Fruit fly (Drosophila melanogaster) whole organism, embryonic: ENCODE results near the gene Reg-2.

Experiments used
- B-H2 ChIP-seq: fragments of 200-800 bp; sonication (Bioruptor generic); optimal IDR thresholded peaks from 2 replicates; lab custom pipeline; 2018; ENCODE audit warnings: missing biosample characterization, mild to moderate bottlenecking, missing genetic modification characterization
- CG11723 ChIP-seq: fragments of 200-800 bp; sonication (Bioruptor generic); optimal IDR thresholded peaks from 2 replicates; lab custom pipeline; 2017; ENCODE audit warnings: missing biosample characterization, mild to moderate bottlenecking, missing genetic modification characterization
- CG12299 ChIP-seq: fragments of 200-800 bp; sonication (Bioruptor generic); optimal IDR thresholded peaks from 2 replicates; lab custom pipeline; 2018; ENCODE audit warnings: missing biosample characterization, mild to moderate bottlenecking, missing genetic modification characterization
- CG12391 ChIP-seq: fragments of 200-800 bp; sonication (Bioruptor generic); optimal IDR thresholded peaks from 3 replicates; lab custom pipeline; 2018; ENCODE audit warnings: missing biosample characterization, mild to moderate bottlenecking, missing genetic modification characterization, moderate library complexity
- CG14710 ChIP-seq: fragments of 200-800 bp; sonication (Bioruptor generic); optimal IDR thresholded peaks from 3 replicates; lab custom pipeline; 2019; ENCODE audit warnings: missing biosample characterization, mild to moderate bottlenecking, missing genetic modification characterization, moderate library complexity
- CG1529 ChIP-seq: fragments of 200-800 bp; sonication (Bioruptor generic); optimal IDR thresholded peaks from 3 replicates; lab custom pipeline; 2018; ENCODE audit warnings: missing biosample characterization, missing genetic modification characterization
- CG1792 ChIP-seq: fragments of 200-800 bp; sonication (Bioruptor generic); optimal IDR thresholded peaks from 2 replicates; lab custom pipeline; 2016; ENCODE audit warnings: missing biosample characterization, missing genetic modification characterization
- CG18619 ChIP-seq: fragments of 200-800 bp; sonication (Bioruptor generic); optimal IDR thresholded peaks from 3 replicates; lab custom pipeline; 2017; ENCODE audit warnings: missing biosample characterization, mild to moderate bottlenecking, missing genetic modification characterization
- CG2129 ChIP-seq: fragments of 200-800 bp; sonication (Bioruptor generic); IDR thresholded peaks from 2 replicates; pipeline ENCODE4 v1.3.6; 2022; ENCODE audit warnings: missing biosample characterization, missing genetic modification characterization; ENCODE audit not compliant: partially characterized antibody
- CG30020 ChIP-seq: fragments of 200-800 bp; optimal IDR thresholded peaks from 2 replicates; lab custom pipeline; 2019; ENCODE audit warnings: missing biosample characterization, mild to moderate bottlenecking, missing genetic modification characterization, moderate library complexity
- CG31365 ChIP-seq: fragments of 200-800 bp; sonication (Bioruptor generic); optimal IDR thresholded peaks from 2 replicates; lab custom pipeline; 2018; ENCODE audit warnings: missing biosample characterization, mild to moderate bottlenecking, missing genetic modification characterization
- CG4328 ChIP-seq: fragments of 200-800 bp; sonication (Bioruptor generic); optimal IDR thresholded peaks from 3 replicates; lab custom pipeline; 2017; ENCODE audit warnings: missing biosample characterization, missing genetic modification reagents, missing genetic modification characterization
- CG4617 ChIP-seq: fragments of 200-800 bp; sonication (Bioruptor generic); optimal IDR thresholded peaks from 3 replicates; lab custom pipeline; 2016; ENCODE audit warnings: missing biosample characterization, missing genetic modification characterization, borderline replicate concordance
- CG5953 ChIP-seq: fragments of 200-800 bp; sonication (Bioruptor generic); IDR thresholded peaks from 2 replicates; pipeline ENCODE4 v1.3.6; 2022; ENCODE audit warnings: missing biosample characterization, missing genetic modification characterization
- CG6813 ChIP-seq: fragments of 200-800 bp; sonication (Bioruptor generic); optimal IDR thresholded peaks from 2 replicates; lab custom pipeline; 2017; ENCODE audit warnings: missing biosample characterization, missing genetic modification characterization, mild to moderate bottlenecking, moderate library complexity, missing genetic modification reagents
- CG8290 ChIP-seq, 3 experiments: fragments of 200-800 bp; sonication (Bioruptor generic); optimal IDR thresholded peaks; 2 replicates each; lab custom pipeline; 2016 to 2019; ENCODE audit warnings: missing biosample characterization in 3 of 3, missing genetic modification characterization in 3 of 3, mild to moderate bottlenecking in 2 of 3, moderate library complexity in 1 of 3
- CG9817 ChIP-seq: fragments of 200-800 bp; sonication (Bioruptor generic); optimal IDR thresholded peaks from 2 replicates; lab custom pipeline; 2018; ENCODE audit warnings: missing biosample characterization, mild to moderate bottlenecking, missing genetic modification characterization, moderate library complexity
- CHES-1-like ChIP-seq: fragments of 200-800 bp; sonication (Bioruptor generic); optimal IDR thresholded peaks from 2 replicates; lab custom pipeline; 2016; ENCODE audit warnings: missing biosample characterization, missing genetic modification characterization
- D19B ChIP-seq: fragments of 200-800 bp; sonication (Bioruptor generic); optimal IDR thresholded peaks from 2 replicates; lab custom pipeline; 2017; ENCODE audit warnings: missing biosample characterization, mild to moderate bottlenecking, missing genetic modification characterization
- Dad ChIP-seq: fragments of 200-800 bp; sonication (Bioruptor generic); optimal IDR thresholded peaks from 3 replicates; lab custom pipeline; 2016; ENCODE audit warnings: missing biosample characterization, missing genetic modification characterization
- Elba2 ChIP-seq: fragments of 200-800 bp; sonication (Bioruptor generic); optimal IDR thresholded peaks from 3 replicates; lab custom pipeline; 2016; ENCODE audit warnings: missing biosample characterization, missing genetic modification characterization
- HmgD ChIP-seq: fragments of 200-800 bp; sonication (Bioruptor generic); optimal IDR thresholded peaks from 3 replicates; lab custom pipeline; 2016; ENCODE audit warnings: missing biosample characterization, missing genetic modification characterization
- Oli ChIP-seq: fragments of 200-800 bp; sonication (Bioruptor generic); optimal IDR thresholded peaks from 2 replicates; lab custom pipeline; 2018; ENCODE audit warnings: missing biosample characterization, mild to moderate bottlenecking, missing genetic modification characterization, moderate library complexity
- Ptx1 ChIP-seq: fragments of 200-800 bp; sonication (Bioruptor generic); IDR thresholded peaks from 2 replicates; pipeline ENCODE4 v1.3.6; 2022; ENCODE audit warnings: missing biosample characterization, missing genetic modification characterization
- Scr ChIP-seq: fragments of 200-800 bp; sonication (Bioruptor generic); IDR thresholded peaks from 2 replicates; pipeline ENCODE4 v1.3.6; 2022; ENCODE audit warnings: missing biosample characterization, missing genetic modification characterization; ENCODE audit not compliant: partially characterized antibody
- Side ChIP-seq: fragments of 200-800 bp; sonication (Bioruptor generic); optimal IDR thresholded peaks from 2 replicates; lab custom pipeline; 2016; ENCODE audit warnings: missing biosample characterization, missing genetic modification characterization
- Six4 ChIP-seq: fragments of 200-800 bp; sonication (Bioruptor generic); optimal IDR thresholded peaks from 2 replicates; lab custom pipeline; 2016; ENCODE audit warnings: missing biosample characterization, missing genetic modification characterization
- Sox102F ChIP-seq: fragments of 200-800 bp; sonication (Bioruptor generic); optimal IDR thresholded peaks from 2 replicates; lab custom pipeline; 2018; ENCODE audit warnings: missing biosample characterization, mild to moderate bottlenecking, missing genetic modification characterization, moderate library complexity
- al ChIP-seq: fragments of 200-800 bp; sonication (Bioruptor generic); IDR thresholded peaks from 2 replicates; pipeline ENCODE4 v1.3.6; 2022; ENCODE audit warnings: missing biosample characterization, missing genetic modification characterization
- aop ChIP-seq: fragments of 200-800 bp; sonication (Bioruptor generic); IDR thresholded peaks from 2 replicates; pipeline ENCODE4 v1.3.6; 2022; ENCODE audit warnings: missing biosample characterization, missing genetic modification characterization
- ap ChIP-seq: fragments of 200-800 bp; sonication (Bioruptor generic); IDR thresholded peaks from 2 replicates; pipeline ENCODE4 v1.3.6; 2022; ENCODE audit warnings: missing biosample characterization, missing genetic modification characterization
- ara ChIP-seq: fragments of 200-800 bp; sonication (Bioruptor generic); IDR thresholded peaks from 2 replicates; pipeline ENCODE4 v1.3.6; 2022; ENCODE audit warnings: missing biosample characterization, missing genetic modification characterization
- bowl ChIP-seq: fragments of 200-800 bp; sonication (Bioruptor generic); IDR thresholded peaks from 2 replicates; pipeline ENCODE4 v1.3.6; 2022; ENCODE audit warnings: missing biosample characterization, missing genetic modification characterization
- cad ChIP-seq: fragments of >200 bp; optimal IDR thresholded peaks from 2 replicates; lab custom pipeline; 2017; ENCODE audit warnings: missing biosample characterization, missing genetic modification characterization
- da ChIP-seq: fragments of 200-800 bp; sonication (Bioruptor generic); optimal IDR thresholded peaks from 2 replicates; lab custom pipeline; 2016; ENCODE audit warnings: missing biosample characterization, missing genetic modification characterization
- ewg ChIP-seq: fragments of 200-800 bp; sonication (Bioruptor generic); optimal IDR thresholded peaks from 3 replicates; lab custom pipeline; 2017; ENCODE audit warnings: mild to moderate bottlenecking, missing biosample characterization, missing genetic modification reagents, missing genetic modification characterization
- kni ChIP-seq: fragments of 200-800 bp; sonication (Bioruptor generic); optimal IDR thresholded peaks from 3 replicates; lab custom pipeline; 2017; ENCODE audit warnings: mild to moderate bottlenecking, missing biosample characterization, missing genetic modification reagents, missing genetic modification characterization
- lov ChIP-seq, 2 experiments: fragments of 200-800 bp in 1 of 2; fragments of >200 bp in 1 of 2; sonication (Bioruptor generic) in 1 of 2; IDR thresholded peaks in 1 of 2; optimal IDR thresholded peaks in 1 of 2; 2 replicates in 1 of 2; 3 replicates in 1 of 2; pipeline versions ENCODE4 v1.3.6 to Lab custom; 2017 to 2022; ENCODE audit warnings: missing biosample characterization in 1 of 2, missing genetic modification characterization in 1 of 2
- luna ChIP-seq: fragments of 200-800 bp; sonication (Bioruptor generic); optimal IDR thresholded peaks from 2 replicates; lab custom pipeline; 2016; ENCODE audit warnings: missing biosample characterization, missing genetic modification characterization
- nerfin-2 ChIP-seq: fragments of 200-800 bp; sonication (Bioruptor generic); IDR thresholded peaks from 2 replicates; pipeline ENCODE4 v1.3.6; 2022; ENCODE audit warnings: missing biosample characterization, missing genetic modification characterization; ENCODE audit not compliant: partially characterized antibody
- org-1 ChIP-seq: fragments of 200-800 bp; sonication (Bioruptor generic); optimal IDR thresholded peaks from 2 replicates; lab custom pipeline; 2017; ENCODE audit warnings: missing biosample characterization, missing genetic modification characterization
- peb ChIP-seq: fragments of 200-800 bp; sonication (Bioruptor generic); IDR thresholded peaks from 2 replicates; pipeline ENCODE4 v1.3.6; 2022; ENCODE audit warnings: missing biosample characterization, missing genetic modification characterization
- pnt ChIP-seq: fragments of 200-800 bp; sonication (Bioruptor generic); optimal IDR thresholded peaks from 3 replicates; lab custom pipeline; 2016; ENCODE audit warnings: missing biosample characterization, missing genetic modification characterization
- pzg ChIP-seq: fragments of 200-800 bp; sonication (Bioruptor generic); optimal IDR thresholded peaks from 3 replicates; lab custom pipeline; 2018; ENCODE audit warnings: missing biosample characterization, mild to moderate bottlenecking, missing genetic modification characterization, moderate library complexity
- sima ChIP-seq: fragments of 200-800 bp; sonication (Bioruptor generic); optimal IDR thresholded peaks from 2 replicates; lab custom pipeline; 2016; ENCODE audit warnings: missing biosample characterization, missing genetic modification characterization
- vvl ChIP-seq: fragments of 200-800 bp; sonication (Bioruptor generic); IDR thresholded peaks from 2 replicates; pipeline ENCODE4 v1.3.6; 2022; ENCODE audit warnings: missing biosample characterization, missing genetic modification characterization

Reg-2 gene

DNA sequence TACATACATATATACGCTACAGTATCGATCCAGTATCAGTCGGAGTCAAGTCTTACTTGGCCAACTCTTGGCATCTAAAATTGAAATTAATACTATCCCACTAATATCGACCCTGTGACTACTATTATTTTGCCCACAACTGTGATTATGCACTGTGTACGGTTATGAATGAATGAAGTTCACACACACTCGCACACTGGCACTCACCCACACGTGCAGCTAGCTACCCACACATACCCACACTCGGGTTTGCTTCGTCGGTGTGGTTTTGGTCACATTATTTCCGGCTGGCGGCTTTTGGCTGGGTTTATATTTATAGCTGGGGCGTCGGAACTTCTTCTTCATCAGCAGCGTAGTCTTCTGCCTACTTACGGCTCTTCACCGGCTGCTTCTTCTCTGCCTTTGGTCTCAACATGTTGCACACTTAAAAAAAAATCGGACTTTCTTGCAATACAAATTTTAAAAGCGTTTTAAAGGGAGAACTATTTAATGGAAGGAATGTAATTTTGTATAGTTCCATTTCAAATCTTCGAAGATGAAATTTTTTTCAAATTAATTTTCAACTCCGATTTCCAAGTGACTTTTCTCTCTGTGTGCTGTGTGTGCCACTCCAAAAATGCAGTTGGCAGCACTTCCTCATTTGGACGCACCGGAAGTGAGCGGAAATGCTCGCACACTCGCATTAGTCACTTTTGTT, 28.1 kb upstream of the Reg-2 start (continued):
- TF ChIP-seq pnt (peak; percentile 94), vvl (GFP tag; lab: Robert Waterston, UW) (peak; percentile 93), Ptx1 (GFP tag; lab: Robert Waterston, UW) (peak; percentile 89), CG1792 (GFP tag; lab: Kevin White, UChicago) (peak; percentile 88), kni (GFP tag; lab: Kevin White, UChicago) (peak; percentile 72), al (GFP tag; lab: Robert Waterston, UW) (no peak; the same call in 1 of the 2 replicates), CG6813 (GFP tag; lab: Kevin White, UChicago) (peak; percentile 89), Elba2 (GFP tag; lab: Kevin White, UChicago) (peak; percentile 69), peb (GFP tag; lab: Robert Waterston, UW) (peak; percentile 85), org-1 (GFP tag; lab: Kevin White, UChicago) (peak; percentile 83), sima (peak; percentile 76), CG14710 (tag; lab: Kevin White, UChicago) (peak; percentile 95), B-H2 (GFP tag; lab: Kevin White, UChicago) (no peak), CG12299 (tag; lab: Kevin White, UChicago) (peak; percentile 83), CHES-1-like (GFP tag; lab: Kevin White, UChicago) (peak; percentile 91), CG4328 (GFP tag; lab: Kevin White, UChicago) (peak; percentile 81), da (peak; percentile 93), CG1529 (peak; percentile 93), CG8290 (GFP tag; optimal IDR thresholded peaks at IDR 0.05; lab: Kevin White, UChicago) (peak; percentile 93), CG8290 (tag; optimal IDR thresholded peaks at IDR 0.05; lab: Kevin White, UChicago) (peak; percentile 35 to 76), CG2129 (GFP tag; lab: Robert Waterston, UW) (no peak), lov (optimal IDR thresholded peaks at IDR 0.05; lab: Kevin White, UChicago) (no peak), lov (GFP tag; IDR thresholded peaks at IDR 0.05; lab: Robert Waterston, UW) (peak; percentile 96), Six4 (peak; percentile 94), HmgD (GFP tag; lab: Kevin White, UChicago) (peak; percentile 63), pzg (GFP tag; lab: Kevin White, UChicago) (no peak), bowl (GFP tag; lab: Robert Waterston, UW) (peak; percentile 76), CG9817 (tag; lab: Kevin White, UChicago) (peak; percentile 84)

DNA sequence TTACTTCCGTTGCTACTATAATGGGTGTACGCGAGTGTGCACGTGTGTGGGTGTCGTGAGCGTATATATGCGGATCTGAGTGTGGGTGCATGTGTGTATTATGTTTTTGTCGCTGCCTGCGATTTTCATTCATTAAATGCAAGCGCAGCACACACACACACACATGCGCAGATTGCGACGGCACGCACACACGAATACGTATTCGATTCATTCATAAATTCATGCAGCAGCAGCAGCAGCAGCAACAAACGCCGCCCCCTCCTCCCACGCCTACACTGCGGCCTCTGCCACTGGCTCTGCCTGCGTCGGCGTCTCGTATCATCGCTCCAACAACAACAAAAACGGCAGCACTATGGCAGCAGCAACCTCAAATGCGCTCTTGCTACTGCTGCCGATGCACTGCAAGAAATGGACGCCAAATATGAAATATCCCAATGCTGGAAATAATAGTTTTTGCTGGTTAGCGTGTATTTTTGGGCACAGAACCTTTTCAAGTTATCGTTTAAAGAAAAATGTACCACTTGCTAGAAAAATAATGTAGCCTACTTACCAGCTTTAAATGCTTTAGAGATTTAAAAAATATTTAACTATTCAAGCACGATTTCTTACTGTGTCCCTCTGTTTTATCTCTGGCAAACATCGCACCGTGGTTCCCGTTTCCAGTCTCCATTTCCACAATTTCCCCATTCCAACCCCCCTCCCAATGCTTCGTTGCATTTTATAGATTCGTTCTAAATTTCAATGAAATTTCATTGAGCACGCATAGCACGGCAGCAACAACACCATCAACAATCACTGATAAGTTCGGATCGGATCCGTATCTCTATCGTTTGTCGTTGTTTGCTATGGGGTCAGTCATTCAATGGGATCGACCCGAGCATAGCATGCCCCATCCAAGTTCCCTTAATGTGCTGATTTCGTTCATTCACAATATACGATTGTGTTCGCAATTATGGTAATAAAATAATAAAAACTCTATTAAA, 27.2 kb upstream of the Reg-2 start:
- peak; percentile 45 for TF ChIP-seq aop
- TF ChIP-seq CG4617: peak; percentile 71
- no peak for TF ChIP-seq cad (GFP tag; lab: Kevin White, UChicago)
- TF ChIP-seq Sox102F (GFP tag; lab: Kevin White, UChicago): peak; percentile 94
- TF ChIP-seq Side (GFP tag; lab: Kevin White, UChicago): peak; percentile 71
- TF ChIP-seq CG18619 (GFP tag; lab: Kevin White, UChicago): peak; percentile 77
- TF ChIP-seq CG11723 (GFP tag; lab: Kevin White, UChicago): peak; percentile 77
- peak; percentile 87 for TF ChIP-seq ewg (GFP tag; lab: Kevin White, UChicago)
- TF ChIP-seq CG31365 (tag; lab: Kevin White, UChicago): peak; percentile 31
- TF ChIP-seq Scr (GFP tag; lab: Robert Waterston, UW): no peak
- peak; percentile 39 for TF ChIP-seq CG30020
- TF ChIP-seq ara: peak; percentile 94
- TF ChIP-seq luna: no peak
- peak; percentile 88 for TF ChIP-seq CG12391 (tag; lab: Kevin White, UChicago)
- peak; percentile 86 for TF ChIP-seq ap (GFP tag; lab: Robert Waterston, UW)
- TF ChIP-seq Oli (tag; lab: Kevin White, UChicago): peak; percentile 91
- TF ChIP-seq nerfin-2 (GFP tag; lab: Robert Waterston, UW): peak; percentile 27; the same call in 1 of the 2 replicates
- TF ChIP-seq Dad (GFP tag; lab: Kevin White, UChicago): peak; percentile 63
- peak; percentile 78 for TF ChIP-seq CG5953 (GFP tag; lab: Robert Waterston, UW)
- TF ChIP-seq D19B (GFP tag; lab: Kevin White, UChicago): no peak
